Worm (Caenorhabditis elegans) whole organism, late embryonic: ENCODE data around the gene F35F10.5.

Experiments
- F13H6.1 ChIP-seq: sonication (generic microtip); optimal IDR thresholded peaks from 2 replicates; lab custom pipeline; 2016; ENCODE audit warnings: missing genetic modification characterization, missing compliant biosample characterization
- K02D7.2 ChIP-seq: sonication (generic microtip); optimal IDR thresholded peaks from 2 replicates; lab custom pipeline; 2017; ENCODE audit warnings: mild to moderate bottlenecking, missing genetic modification characterization, missing compliant biosample characterization
- T23F11.4 ChIP-seq: fragments of 200-800 bp; sonication (Bioruptor generic); optimal IDR thresholded peaks from 2 replicates; lab custom pipeline; 2018; ENCODE audit warnings: mild to moderate bottlenecking, missing genetic modification characterization, missing compliant biosample characterization
- ama-1 ChIP-seq: fragments of 150-350 bp; optimal IDR thresholded peaks from 2 replicates; lab custom pipeline; 2014
- ceh-14 ChIP-seq: sonication (generic microtip); optimal IDR thresholded peaks from 2 replicates; lab custom pipeline; 2016; ENCODE audit warnings: missing genotype, missing genetic modification characterization, missing compliant biosample characterization
- ceh-19 ChIP-seq: fragments of 200-800 bp; sonication (Bioruptor generic); optimal IDR thresholded peaks from 2 replicates; lab custom pipeline; 2018; ENCODE audit warnings: mild to moderate bottlenecking, missing genetic modification characterization, missing compliant biosample characterization
- ceh-2 ChIP-seq: sonication (generic microtip); optimal IDR thresholded peaks from 2 replicates; lab custom pipeline; 2016; ENCODE audit warnings: missing genotype, missing genetic modification characterization, missing compliant biosample characterization
- ceh-22 ChIP-seq: sonication (generic microtip); optimal IDR thresholded peaks from 2 replicates; lab custom pipeline; 2017; ENCODE audit warnings: missing biosample characterization, missing genetic modification characterization
- ceh-24 ChIP-seq: sonication (generic microtip); optimal IDR thresholded peaks from 2 replicates; lab custom pipeline; 2016; ENCODE audit warnings: mild to moderate bottlenecking, missing genetic modification characterization, missing compliant biosample characterization
- ceh-30 ChIP-seq: fragments of 150-350 bp; optimal IDR thresholded peaks from 2 replicates; lab custom pipeline; 2014; ENCODE audit warnings: missing biosample characterization, missing genetic modification characterization
- ceh-31 ChIP-seq: sonication (generic microtip); optimal IDR thresholded peaks from 2 replicates; lab custom pipeline; 2016; ENCODE audit warnings: missing genetic modification characterization, missing compliant biosample characterization
- ceh-45 ChIP-seq: fragments of 200-800 bp; sonication (Bioruptor generic); IDR thresholded peaks from 2 replicates; pipeline ENCODE4 v1.3.6; 2022; ENCODE audit warnings: missing genetic modification reagents, missing genetic modification characterization, missing compliant biosample characterization
- ceh-6 ChIP-seq: fragments of 200-800 bp; sonication (Bioruptor generic); optimal IDR thresholded peaks from 2 replicates; lab custom pipeline; 2018; ENCODE audit warnings: mild to moderate bottlenecking, missing genetic modification characterization, missing compliant biosample characterization
- ceh-9 ChIP-seq: sonication (generic microtip); optimal IDR thresholded peaks from 2 replicates; lab custom pipeline; 2016; ENCODE audit warnings: mild to moderate bottlenecking, missing genetic modification characterization, inconsistent platforms, missing compliant biosample characterization
- dmd-4 ChIP-seq: sonication (generic microtip); optimal IDR thresholded peaks from 2 replicates; lab custom pipeline; 2016; ENCODE audit warnings: borderline replicate concordance, missing genetic modification characterization, missing compliant biosample characterization
- dve-1 ChIP-seq: sonication (generic microtip); optimal IDR thresholded peaks from 2 replicates; lab custom pipeline; 2017; ENCODE audit warnings: antibody characterized with exemption, mild to moderate bottlenecking, missing genetic modification characterization, missing compliant biosample characterization
- elt-2 ChIP-seq: sonication (generic microtip); optimal IDR thresholded peaks from 2 replicates; lab custom pipeline; 2016; ENCODE audit warnings: missing genetic modification reagents, missing genetic modification characterization, missing compliant biosample characterization
- elt-4 ChIP-seq: sonication (generic microtip); optimal IDR thresholded peaks from 2 replicates; lab custom pipeline; 2016; ENCODE audit warnings: missing genetic modification characterization, missing compliant biosample characterization
- fax-1 ChIP-seq: sonication (generic microtip); optimal IDR thresholded peaks from 2 replicates; lab custom pipeline; 2016; ENCODE audit warnings: missing genotype, missing genetic modification characterization, missing compliant biosample characterization
- fkh-6 ChIP-seq: sonication (generic microtip); optimal IDR thresholded peaks from 2 replicates; lab custom pipeline; 2016; ENCODE audit warnings: missing genetic modification characterization, missing compliant biosample characterization
- gmeb-2 ChIP-seq: sonication (generic microtip); optimal IDR thresholded peaks from 2 replicates; lab custom pipeline; 2016; ENCODE audit warnings: missing genetic modification characterization, inconsistent platforms, missing compliant biosample characterization
- hlh-15 ChIP-seq: sonication (generic microtip); optimal IDR thresholded peaks from 2 replicates; lab custom pipeline; 2016; ENCODE audit warnings: missing genetic modification characterization, missing compliant biosample characterization
- madf-2 ChIP-seq: sonication (generic microtip); optimal IDR thresholded peaks from 2 replicates; lab custom pipeline; 2017; ENCODE audit warnings: missing genetic modification characterization, missing compliant biosample characterization
- mec-3 ChIP-seq: sonication (generic microtip); optimal IDR thresholded peaks from 2 replicates; lab custom pipeline; 2016; ENCODE audit warnings: borderline replicate concordance, missing genetic modification characterization, missing compliant biosample characterization
- nhr-11 ChIP-seq: fragments of 150-350 bp; optimal IDR thresholded peaks from 2 replicates; lab custom pipeline; 2014; ENCODE audit warnings: missing biosample characterization, missing genetic modification characterization
- nhr-232 ChIP-seq: sonication (generic microtip); optimal IDR thresholded peaks from 2 replicates; lab custom pipeline; 2016; ENCODE audit warnings: missing genetic modification characterization, missing compliant biosample characterization
- pag-3 ChIP-seq: sonication (generic microtip); optimal IDR thresholded peaks from 2 replicates; lab custom pipeline; 2016; ENCODE audit warnings: missing compliant biosample characterization, missing genetic modification characterization, borderline replicate concordance
- pat-9 ChIP-seq: fragments of 200-800 bp; sonication (Bioruptor generic); optimal IDR thresholded peaks from 2 replicates; lab custom pipeline; 2018; ENCODE audit warnings: mild to moderate bottlenecking, missing genetic modification characterization, moderate library complexity, missing compliant biosample characterization
- pax-1 ChIP-seq: fragments of 150-350 bp; optimal IDR thresholded peaks from 2 replicates; lab custom pipeline; 2014; ENCODE audit warnings: missing biosample characterization, missing genetic modification characterization
- pha-2 ChIP-seq: sonication (generic microtip); optimal IDR thresholded peaks from 2 replicates; lab custom pipeline; 2017; ENCODE audit warnings: mild to moderate bottlenecking, missing genetic modification characterization, missing compliant biosample characterization
- pha-4 ChIP-seq: fragments of 150-350 bp; optimal IDR thresholded peaks from 2 replicates; lab custom pipeline; 2018; ENCODE audit warnings: missing biosample characterization, missing genetic modification reagents, missing genetic modification characterization
- pqm-1 ChIP-seq: sonication (generic microtip); optimal IDR thresholded peaks from 2 replicates; lab custom pipeline; 2016; ENCODE audit warnings: missing genetic modification characterization, missing compliant biosample characterization
- ref-2 ChIP-seq: sonication (generic microtip); optimal IDR thresholded peaks from 2 replicates; lab custom pipeline; 2016; ENCODE audit warnings: missing genetic modification characterization, missing compliant biosample characterization
- rnt-1 ChIP-seq: sonication (generic microtip); optimal IDR thresholded peaks from 2 replicates; lab custom pipeline; 2016; ENCODE audit warnings: missing genetic modification characterization, missing compliant biosample characterization
- sox-4 ChIP-seq: sonication (generic microtip); optimal IDR thresholded peaks from 2 replicates; lab custom pipeline; 2017; ENCODE audit warnings: mild to moderate bottlenecking, missing genetic modification characterization, inconsistent platforms, missing compliant biosample characterization
- tbx-2 ChIP-seq: sonication (generic microtip); optimal IDR thresholded peaks from 2 replicates; lab custom pipeline; 2016; ENCODE audit warnings: missing genetic modification characterization, missing compliant biosample characterization
- tbx-7 ChIP-seq: sonication (generic microtip); optimal IDR thresholded peaks from 2 replicates; lab custom pipeline; 2016; ENCODE audit warnings: missing genotype, missing genetic modification characterization, missing compliant biosample characterization
- ttx-3 ChIP-seq: sonication (generic microtip); optimal IDR thresholded peaks from 2 replicates; lab custom pipeline; 2016; ENCODE audit warnings: missing genetic modification reagents, missing genetic modification characterization, missing compliant biosample characterization
- unc-3 ChIP-seq, 2 experiments: fragments of 200-800 bp in 1 of 2; sonication (Bioruptor generic) in 1 of 2; sonication (generic microtip) in 1 of 2; conservative IDR thresholded peaks in 1 of 2; optimal IDR thresholded peaks in 1 of 2; 2 replicates each; pipeline versions ENCODE4 v1.3.6 to Lab custom; 2016 to 2022; ENCODE audit warnings: missing compliant biosample characterization in 2 of 2, missing genetic modification characterization in 2 of 2, missing genetic modification reagents in 1 of 2
- unc-42 ChIP-seq: sonication (generic microtip); optimal IDR thresholded peaks from 2 replicates; lab custom pipeline; 2016; ENCODE audit warnings: missing genotype, missing genetic modification characterization, missing compliant biosample characterization
- unc-86 ChIP-seq: sonication (generic microtip); optimal IDR thresholded peaks from 2 replicates; lab custom pipeline; 2016; ENCODE audit warnings: missing genetic modification characterization, missing compliant biosample characterization
- zip-5 ChIP-seq: sonication (generic microtip); optimal IDR thresholded peaks from 2 replicates; lab custom pipeline; 2016; ENCODE audit warnings: missing genetic modification characterization, missing compliant biosample characterization
- ztf-16 ChIP-seq: sonication (generic microtip); optimal IDR thresholded peaks from 2 replicates; lab custom pipeline; 2017; ENCODE audit warnings: missing genetic modification characterization, missing compliant biosample characterization

F35F10.5 gene

DNA sequence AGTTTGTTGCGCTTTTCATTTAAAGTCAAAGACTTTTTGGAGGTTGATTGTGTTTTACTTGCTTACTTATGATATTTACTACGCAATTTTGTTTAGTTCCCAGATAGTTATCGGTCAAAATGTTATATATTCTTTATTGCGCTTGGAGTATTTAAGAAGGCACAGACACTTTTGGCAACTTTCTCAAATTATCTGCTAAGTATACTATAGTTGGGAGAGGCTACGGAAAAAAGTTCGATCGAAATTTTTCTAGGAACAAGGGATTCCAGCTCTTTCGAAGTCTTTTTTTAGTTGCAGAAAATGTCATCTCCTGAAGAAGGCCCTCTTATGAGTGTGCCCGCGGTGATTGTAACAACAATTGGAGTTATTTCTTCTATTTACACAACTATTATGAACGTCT is 24.7 kb upstream of the F35F10.5 start, which contains the start of gene srbc-5:
Gene srbc-5, plus strand, starts transcription at position 301 of the 400 bp plus-strand sequence.
- no peak for TF ChIP-seq ceh-30
- no peak for TF ChIP-seq pha-2 (tag; lab: Kevin White, UChicago)
- TF ChIP-seq pax-1 (tag; lab: Kevin White, UChicago), result no peak
- TF ChIP-seq ceh-22 (tag; lab: Kevin White, UChicago), result no peak
- TF ChIP-seq fax-1 (tag; lab: Kevin White, UChicago), result no peak
- TF ChIP-seq pag-3 (tag; lab: Kevin White, UChicago), result no peak
- no peak for TF ChIP-seq pat-9 (tag; lab: Kevin White, UChicago)
- no peak for TF ChIP-seq dve-1
- TF ChIP-seq nhr-232 (tag; lab: Kevin White, UChicago), result no peak
- no peak for TF ChIP-seq ceh-2 (tag; lab: Kevin White, UChicago)
- TF ChIP-seq gmeb-2, result no peak
- TF ChIP-seq elt-4, result no peak
- TF ChIP-seq, all 69 proteins: peak for 0

DNA sequence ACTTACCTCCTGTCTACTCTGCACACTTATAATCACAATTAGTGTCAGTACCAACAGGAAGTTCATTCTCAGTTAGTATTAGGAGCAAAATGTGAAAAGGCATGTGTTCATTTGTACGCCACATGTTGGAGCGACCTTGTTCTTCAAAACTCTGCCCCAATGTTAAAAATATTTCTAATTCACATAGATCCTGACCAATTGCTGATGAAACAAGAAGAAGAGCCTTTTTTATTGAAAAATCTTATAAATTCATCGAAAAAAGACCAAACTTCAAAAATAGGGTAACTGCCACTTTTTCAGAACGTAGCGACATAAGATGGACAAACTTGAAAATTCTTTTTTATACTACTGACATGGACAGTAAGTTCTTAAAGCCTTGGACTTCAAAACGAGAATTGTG is 18.5 kb upstream of the F35F10.5 start, which contains the start of gene T28A11.17:
Gene T28A11.17, minus strand, starts transcription at position 101 of the 400 bp plus-strand sequence.
- no peak for TF ChIP-seq pha-2 (tag; lab: Kevin White, UChicago)
- no peak for TF ChIP-seq unc-3 (GFP tag; conservative IDR thresholded peaks at IDR 0.05; lab: Robert Waterston, UW)
- TF ChIP-seq unc-3 (tag; optimal IDR thresholded peaks at IDR 0.05; lab: Kevin White, UChicago), result no peak
- TF ChIP-seq ref-2 (tag; lab: Kevin White, UChicago), result no peak

- TF ChIP-seq ceh-19 (GFP tag; lab: Kevin White, UChicago) (no peak), fax-1 (tag; lab: Kevin White, UChicago) (no peak), mec-3 (tag; lab: Kevin White, UChicago) (no peak), ceh-24 (tag; lab: Kevin White, UChicago) (no peak), zip-5 (tag; lab: Kevin White, UChicago) (no peak), unc-86 (tag; lab: Kevin White, UChicago) (no peak), tbx-7 (tag; lab: Kevin White, UChicago) (no peak), rnt-1 (tag; lab: Kevin White, UChicago) (no peak), pat-9 (tag; lab: Kevin White, UChicago) (no peak), ceh-31 (tag; lab: Kevin White, UChicago) (no peak), ama-1 (lab: Kevin White, UChicago) (no peak), pax-1 (tag; lab: Kevin White, UChicago) (no peak), F13H6.1 (tag; lab: Kevin White, UChicago) (no peak), ceh-6 (GFP tag; lab: Kevin White, UChicago) (no peak), pha-4 (tag; lab: Kevin White, UChicago) (no peak), ceh-14 (tag; lab: Kevin White, UChicago) (no peak)
These were observed 16.8 kb upstream of the F35F10.5 start, which contains the start of gene T28A11.18 for ce11 chrV:3267950-3268349. TSS of gene T28A11.18 (minus strand) at chrV:3268050.

ce11 chrV:3269407-3269806 is 15.3 kb upstream of the F35F10.5 start, which contains the start of gene T28A11.19:
TSS of gene T28A11.19 (minus strand) at chrV:3269514.
- TF ChIP-seq fkh-6 (tag; lab: Kevin White, UChicago) (no peak), ceh-45 (no peak), elt-2 (tag; lab: Kevin White, UChicago) (no peak), T23F11.4 (GFP tag; lab: Kevin White, UChicago) (no peak), fax-1 (tag; lab: Kevin White, UChicago) (no peak), unc-3 (GFP tag; conservative IDR thresholded peaks at IDR 0.05; lab: Robert Waterston, UW) (no peak), unc-3 (tag; optimal IDR thresholded peaks at IDR 0.05; lab: Kevin White, UChicago) (no peak), K02D7.2 (tag; lab: Kevin White, UChicago) (no peak), tbx-2 (no peak), pha-2 (tag; lab: Kevin White, UChicago) (no peak), pqm-1 (tag; lab: Kevin White, UChicago) (no peak), sox-4 (tag; lab: Kevin White, UChicago) (no peak), ztf-16 (tag; lab: Kevin White, UChicago) (no peak), hlh-15 (no peak), unc-42 (tag; lab: Kevin White, UChicago) (no peak), dmd-4 (tag; lab: Kevin White, UChicago) (no peak), pat-9 (tag; lab: Kevin White, UChicago) (no peak), ttx-3 (no peak), ceh-9 (tag; lab: Kevin White, UChicago) (no peak), nhr-11 (tag; lab: Kevin White, UChicago) (no peak), madf-2 (no peak)
